Worm (Caenorhabditis elegans): ENCODE data around the gene arcp-1.

ce11 chrIII:3790855-3791254 is 31.6 kb upstream of the arcp-1 start:
- TF ChIP-seq lin-13 (tag; optimal IDR thresholded peaks at IDR 0.05): no peak
- no peak for TF ChIP-seq snpc-4 (tag; optimal IDR thresholded peaks at IDR 0.05)
- no peak for TF ChIP-seq mls-2 (tag; optimal IDR thresholded peaks at IDR 0.05)
- no peak for TF ChIP-seq mep-1 (tag; optimal IDR thresholded peaks at IDR 0.05)
- TF ChIP-seq unc-39 (tag; optimal IDR thresholded peaks at IDR 0.05): no peak
- TF ChIP-seq elt-3 (tag; optimal IDR thresholded peaks at IDR 0.05): no peak
- no peak for TF ChIP-seq ceh-39 (tag; optimal IDR thresholded peaks at IDR 0.05)
- TF ChIP-seq lsy-2 (tag; optimal IDR thresholded peaks at IDR 0.05): no peak
- no peak for TF ChIP-seq unc-62 (GFP tag; optimal IDR thresholded peaks at IDR 0.05)
- no peak for TF ChIP-seq ham-2 (GFP tag; optimal IDR thresholded peaks at IDR 0.05)
- TF ChIP-seq ztf-11 (tag; optimal IDR thresholded peaks at IDR 0.05): no peak

All from whole organism, mixed stage, embryonic.